Worm (Caenorhabditis elegans) whole organism, late embryonic: ENCODE measurements around the gene F10E7.2.

Source experiments
- F13H6.1 ChIP-seq: sonication (generic microtip); optimal IDR thresholded peaks from 2 replicates; lab custom pipeline; 2016; ENCODE audit warnings: missing genetic modification characterization, missing compliant biosample characterization
- ama-1 ChIP-seq: fragments of 150-350 bp; optimal IDR thresholded peaks from 2 replicates; lab custom pipeline; 2014
- ceh-14 ChIP-seq: sonication (generic microtip); optimal IDR thresholded peaks from 2 replicates; lab custom pipeline; 2016; ENCODE audit warnings: missing genotype, missing genetic modification characterization, missing compliant biosample characterization
- ceh-48 ChIP-seq: sonication (generic microtip); optimal IDR thresholded peaks from 2 replicates; lab custom pipeline; 2016; ENCODE audit warnings: missing genetic modification characterization, inconsistent platforms, missing compliant biosample characterization
- fkh-10 ChIP-seq: fragments of 150-350 bp; optimal IDR thresholded peaks from 2 replicates; lab custom pipeline; 2014; ENCODE audit warnings: missing biosample characterization, missing genetic modification reagents, missing genetic modification characterization
- madf-2 ChIP-seq: sonication (generic microtip); optimal IDR thresholded peaks from 2 replicates; lab custom pipeline; 2017; ENCODE audit warnings: missing genetic modification characterization, missing compliant biosample characterization
- nhr-232 ChIP-seq: sonication (generic microtip); optimal IDR thresholded peaks from 2 replicates; lab custom pipeline; 2016; ENCODE audit warnings: missing genetic modification characterization, missing compliant biosample characterization
- zip-5 ChIP-seq: sonication (generic microtip); optimal IDR thresholded peaks from 2 replicates; lab custom pipeline; 2016; ENCODE audit warnings: missing genetic modification characterization, missing compliant biosample characterization

- TF ChIP-seq madf-2 (tag; lab: Kevin White, UChicago) = no peak
- TF ChIP-seq F13H6.1 (tag; lab: Kevin White, UChicago) = no peak
- TF ChIP-seq ama-1 (lab: Kevin White, UChicago) = no peak
- no peak for TF ChIP-seq fkh-10
- TF ChIP-seq zip-5 (tag; lab: Kevin White, UChicago) = no peak
- no peak for TF ChIP-seq ceh-48 (tag; lab: Kevin White, UChicago)
- no peak for TF ChIP-seq ceh-14 (tag; lab: Kevin White, UChicago)
- TF ChIP-seq nhr-232 (tag; lab: Kevin White, UChicago) = no peak
Measured at ce11 chrII:7148099-7148498, 26.1 kb downstream of the F10E7.2 start, which contains the start of gene T07F8.1.
